Fruit fly (Drosophila melanogaster) whole organism, larva: ENCODE data around the gene CG12147.
A peak's percentile ranks its signal among the peaks of the same experiment; 100 is the strongest.

Source experiments
- noc ChIP-seq: fragments of 200-800 bp; sonication (Bioruptor generic); optimal IDR thresholded peaks from 3 replicates; lab custom pipeline; 2019; ENCODE audit warnings: missing biosample characterization, mild to moderate bottlenecking, missing genetic modification characterization, moderate library complexity

Gene CG12147

dm6 chr3R:5427157-5427556 is at the start of gene CG12147:
Gene CG12147 (minus strand): TSS chr3R:5427257.
- TF ChIP-seq noc (tag; lab: Kevin White, UChicago): no peak

dm6 chr3R:5474551-5474950 is 47.5 kb upstream of the CG12147 start, which contains the start of the genes CG45100, HDAC3 and Hcs:
Gene CG45100 (minus strand): TSS chr3R:5474600.
Gene HDAC3 (minus strand): TSS chr3R:5474600.
Gene Hcs (plus strand): TSS chr3R:5474899.
- TF ChIP-seq noc (tag; lab: Kevin White, UChicago): no peak

- TF ChIP-seq noc (tag; lab: Kevin White, UChicago): peak; percentile 61
These were observed 43.7 kb upstream of the CG12147 start, which contains the start of the genes mRpL44 and Snr1 for dm6 chr3R:5470586-5471283. Gene mRpL44 (minus strand): TSS chr3R:5470636. Gene Snr1 (plus strand): TSS chr3R:5470926.

dm6 chr3R:5467619-5468018 is 40.6 kb upstream of the CG12147 start, which contains the start of gene POLDIP2:
Gene POLDIP2 (plus strand): TSS chr3R:5467778.
- TF ChIP-seq noc (tag; lab: Kevin White, UChicago): no peak

dm6 chr3R:5466875-5467274 is 39.8 kb upstream of the CG12147 start, which contains the start of gene RpL35A:
Gene RpL35A (minus strand): TSS chr3R:5467101.
- peak; percentile 53 for TF ChIP-seq noc (tag; lab: Kevin White, UChicago)

dm6 chr3R:5464481-5464880 is 37.4 kb upstream of the CG12147 start, which contains the start of gene PEK:
Gene PEK (minus strand): TSS chr3R:5464753.
- no peak for TF ChIP-seq noc (tag; lab: Kevin White, UChicago)

- TF ChIP-seq noc (tag; lab: Kevin White, UChicago): no peak
These were observed 36.3 kb upstream of the CG12147 start for dm6 chr3R:5463199-5463949.

- no peak for TF ChIP-seq noc (tag; lab: Kevin White, UChicago)
These were observed 31.6 kb upstream of the CG12147 start for dm6 chr3R:5458627-5459026.

dm6 chr3R:5454334-5454733 is 27.3 kb upstream of the CG12147 start:
- TF ChIP-seq noc (tag; lab: Kevin White, UChicago): no peak

- TF ChIP-seq noc (tag; lab: Kevin White, UChicago): no peak
These were observed 11.7 kb upstream of the CG12147 start for dm6 chr3R:5438750-5439149.

dm6 chr3R:5429786-5430185 is 2.7 kb upstream of the CG12147 start:
- TF ChIP-seq noc (tag; lab: Kevin White, UChicago): no peak

dm6 chr3R:5422123-5422522 is 4.9 kb downstream of the CG12147 start:
- TF ChIP-seq noc (tag; lab: Kevin White, UChicago): no peak

- no peak for TF ChIP-seq noc (tag; lab: Kevin White, UChicago)
These were observed 6.6 kb downstream of the CG12147 start for dm6 chr3R:5420454-5420853.

dm6 chr3R:5414147-5414748 is 12.8 kb downstream of the CG12147 start, which contains the start of gene CG14669:
Gene CG14669 (plus strand): TSS chr3R:5414527.
- TF ChIP-seq noc (tag; lab: Kevin White, UChicago): no peak

- no peak for TF ChIP-seq noc (tag; lab: Kevin White, UChicago)
These were observed 14.1 kb downstream of the CG12147 start for dm6 chr3R:5412987-5413386.

- TF ChIP-seq noc (tag; lab: Kevin White, UChicago): no peak
These were observed 14.8 kb downstream of the CG12147 start, which contains the start of gene Orco for dm6 chr3R:5412306-5412705. Gene Orco (minus strand): TSS chr3R:5412406.
